Worm (Caenorhabditis elegans): ENCODE results near the gene daf-12.

- TF ChIP-seq dpl-1 (GFP tag; optimal IDR thresholded peaks at IDR 0.05) (no peak), repo-1 (tag; optimal IDR thresholded peaks at IDR 0.05) (no peak), bed-2 (GFP tag; IDR thresholded peaks at IDR 0.05) (no peak), rcor-1 (GFP tag; IDR thresholded peaks at IDR 0.05) (no peak), sea-2 (GFP tag; IDR thresholded peaks at IDR 0.05) (no peak), F49E8.2 (tag; optimal IDR thresholded peaks at IDR 0.05; ENCODE audit: insufficient read depth) (no peak), gei-17 (GFP tag; optimal IDR thresholded peaks at IDR 0.05) (no peak), akir-1 (GFP tag; optimal IDR thresholded peaks at IDR 0.05) (no peak)
Observed at ce11 chrX:10689729-10690128, 54.0 kb downstream of the daf-12 start.
